Worm (Caenorhabditis elegans) whole organism, L1 larva: ENCODE measurements around the gene nep-2.

Experiments
- C16A3.4 ChIP-seq: fragments of 150-350 bp; optimal IDR thresholded peaks from 2 replicates; lab custom pipeline; 2014; ENCODE audit warnings: missing biosample characterization, missing genetic modification characterization
- Y116A8C.19 ChIP-seq: sonication (generic microtip); optimal IDR thresholded peaks from 2 replicates; lab custom pipeline; 2016; ENCODE audit warnings: missing compliant biosample characterization, missing genetic modification characterization, borderline replicate concordance
- ama-1 ChIP-seq: fragments of 150-350 bp; optimal IDR thresholded peaks from 2 replicates; lab custom pipeline; 2014
- ces-1 ChIP-seq: fragments of 150-350 bp; optimal IDR thresholded peaks from 2 replicates; lab custom pipeline; 2014; ENCODE audit warnings: missing biosample characterization, missing genetic modification reagents, missing genetic modification characterization
- dpl-1 ChIP-seq, 3 experiments: fragments of 150-350 bp in 2 of 3; sonication (generic microtip) in 1 of 3; optimal IDR thresholded peaks; 2 replicates each; lab custom pipeline; 2014 to 2017; ENCODE audit warnings: missing biosample characterization in 3 of 3, missing genetic modification characterization in 3 of 3, missing genetic modification reagents in 3 of 3
- fos-1 ChIP-seq: fragments of 150-350 bp; optimal IDR thresholded peaks from 2 replicates; lab custom pipeline; 2014; ENCODE audit warnings: missing biosample characterization, missing genetic modification characterization
- lin-13 ChIP-seq: fragments of 150-350 bp; optimal IDR thresholded peaks from 2 replicates; lab custom pipeline; 2014; ENCODE audit warnings: missing biosample characterization, missing genetic modification reagents, missing genetic modification characterization
- lin-15B ChIP-seq: fragments of 150-350 bp; sonication (generic microtip); optimal IDR thresholded peaks from 3 replicates; lab custom pipeline; 2014; ENCODE audit warnings: missing biosample characterization, missing genetic modification characterization
- nhr-237 ChIP-seq: fragments of 150-350 bp; optimal IDR thresholded peaks from 2 replicates; lab custom pipeline; 2014; ENCODE audit warnings: missing biosample characterization, missing genetic modification characterization
- nhr-28 ChIP-seq: fragments of 150-350 bp; optimal IDR thresholded peaks from 2 replicates; lab custom pipeline; 2014; ENCODE audit warnings: missing biosample characterization, missing genetic modification characterization
- snpc-4 ChIP-seq: fragments of 150-350 bp; optimal IDR thresholded peaks from 2 replicates; lab custom pipeline; 2014; ENCODE audit warnings: missing biosample characterization, missing genetic modification characterization
- tbx-2 ChIP-seq: sonication (generic microtip); optimal IDR thresholded peaks from 2 replicates; lab custom pipeline; 2016; ENCODE audit warnings: missing genetic modification characterization, missing compliant biosample characterization
- unc-62 ChIP-seq: fragments of 150-350 bp; optimal IDR thresholded peaks from 2 replicates; lab custom pipeline; 2014; ENCODE audit warnings: missing biosample characterization, missing genetic modification reagents, missing genetic modification characterization
- unc-98 ChIP-seq: fragments of 200-800 bp; sonication (Bioruptor generic); IDR thresholded peaks from 2 replicates; pipeline ENCODE4 v1.3.6; 2022; ENCODE audit warnings: missing genetic modification characterization, missing compliant biosample characterization

- no peak for TF ChIP-seq tbx-2
- TF ChIP-seq Y116A8C.19 (tag; lab: Kevin White, UChicago): no peak
- TF ChIP-seq ama-1 (lab: Kevin White, UChicago): no peak
- TF ChIP-seq snpc-4 (tag; lab: Kevin White, UChicago): no peak
- no peak for TF ChIP-seq dpl-1 (GFP tag; optimal IDR thresholded peaks at IDR 0.05; lab: Kevin White, UChicago)
- no peak for TF ChIP-seq unc-62
- no peak for TF ChIP-seq ces-1 (GFP tag; lab: Kevin White, UChicago)
- no peak for TF ChIP-seq C16A3.4 (tag; lab: Kevin White, UChicago)
- TF ChIP-seq nhr-28 (tag; lab: Kevin White, UChicago): no peak
- TF ChIP-seq fos-1 (tag; lab: Kevin White, UChicago): no peak
- no peak for TF ChIP-seq unc-98 (GFP tag; lab: Robert Waterston, UW)
- TF ChIP-seq lin-13 (GFP tag; lab: Kevin White, UChicago): no peak
- no peak for TF ChIP-seq lin-15B
- no peak for TF ChIP-seq nhr-237
These were observed at the start of gene nep-2, which contains the start of gene T05A8.11 for ce11 chrII:2725561-2725960.
